Fruit fly (Drosophila melanogaster) whole organism, embryonic: Measurements from ENCODE around the gene CG45544.
A peak's percentile ranks its signal among the peaks of the same experiment; 100 is the strongest.

Experiments
- CG10565 ChIP-seq: fragments of 200-800 bp; sonication (Bioruptor generic); optimal IDR thresholded peaks from 3 replicates; lab custom pipeline; 2016; ENCODE audit warnings: missing biosample characterization, mild to moderate bottlenecking, missing genetic modification characterization
- CG12659 ChIP-seq: fragments of 200-800 bp; sonication (Bioruptor generic); optimal IDR thresholded peaks from 3 replicates; lab custom pipeline; 2017; ENCODE audit warnings: mild to moderate bottlenecking, missing biosample characterization, missing genetic modification reagents, missing genetic modification characterization
- CG14860 ChIP-seq: fragments of 200-800 bp; sonication (Bioruptor generic); IDR thresholded peaks from 3 replicates; pipeline ENCODE4 v1.3.6; 2022; ENCODE audit warnings: missing biosample characterization, missing genetic modification characterization; ENCODE audit not compliant: partially characterized antibody
- CG18764 ChIP-seq: fragments of 200-800 bp; sonication (Bioruptor generic); optimal IDR thresholded peaks from 3 replicates; lab custom pipeline; 2016; ENCODE audit warnings: missing biosample characterization, missing genetic modification characterization
- CG2712 ChIP-seq: fragments of 200-800 bp; optimal IDR thresholded peaks from 3 replicates; lab custom pipeline; 2019; ENCODE audit warnings: missing biosample characterization, mild to moderate bottlenecking, missing genetic modification characterization, moderate library complexity
- CG2875 ChIP-seq: fragments of 200-800 bp; sonication (Bioruptor generic); optimal IDR thresholded peaks from 2 replicates; lab custom pipeline; 2017; ENCODE audit warnings: missing biosample characterization, mild to moderate bottlenecking, missing genetic modification characterization, missing genetic modification reagents
- CG31388 ChIP-seq: fragments of 200-800 bp; sonication (Bioruptor generic); optimal IDR thresholded peaks from 2 replicates; lab custom pipeline; 2016; ENCODE audit warnings: missing biosample characterization, missing genetic modification characterization
- CG3163 ChIP-seq: fragments of 200-800 bp; sonication (Bioruptor generic); optimal IDR thresholded peaks from 3 replicates; lab custom pipeline; 2016; ENCODE audit warnings: missing biosample characterization, missing genetic modification characterization
- CG32767 ChIP-seq: fragments of 200-800 bp; sonication (Bioruptor generic); IDR thresholded peaks from 2 replicates; pipeline ENCODE4 v1.3.6; 2022; ENCODE audit warnings: missing biosample characterization, missing genetic modification characterization
- CG43689 ChIP-seq: fragments of 200-800 bp; sonication (Bioruptor generic); IDR thresholded peaks from 2 replicates; pipeline ENCODE4 v1.3.6; 2022; ENCODE audit warnings: missing biosample characterization, missing genetic modification characterization
- CG6175 ChIP-seq: fragments of 200-800 bp; sonication (Bioruptor generic); IDR thresholded peaks from 3 replicates; pipeline ENCODE4 v1.3.6; 2022; ENCODE audit warnings: missing biosample characterization, missing genetic modification characterization
- CG6254 ChIP-seq: fragments of 200-800 bp; sonication (Bioruptor generic); optimal IDR thresholded peaks from 3 replicates; lab custom pipeline; 2017; ENCODE audit warnings: mild to moderate bottlenecking, missing biosample characterization, missing genetic modification reagents, missing genetic modification characterization
- CG8281 ChIP-seq: fragments of 200-800 bp; sonication (Bioruptor generic); optimal IDR thresholded peaks from 2 replicates; lab custom pipeline; 2018; ENCODE audit warnings: missing biosample characterization, mild to moderate bottlenecking, missing genetic modification characterization, moderate library complexity
- CG9609 ChIP-seq: fragments of 200-800 bp; sonication (Bioruptor generic); optimal IDR thresholded peaks from 3 replicates; lab custom pipeline; 2016; ENCODE audit warnings: missing biosample characterization, missing genetic modification characterization
- CTCF ChIP-seq: fragments of 200-800 bp; sonication (Bioruptor generic); optimal IDR thresholded peaks from 2 replicates; lab custom pipeline; 2017; ENCODE audit warnings: missing biosample characterization, mild to moderate bottlenecking, missing genetic modification characterization, moderate library complexity
- Camta ChIP-seq: fragments of 200-800 bp; sonication (Bioruptor generic); optimal IDR thresholded peaks from 2 replicates; lab custom pipeline; 2016; ENCODE audit warnings: missing biosample characterization, missing genetic modification characterization
- CoRest ChIP-seq: fragments of 200-800 bp; sonication (Bioruptor generic); optimal IDR thresholded peaks from 3 replicates; lab custom pipeline; 2018; ENCODE audit warnings: missing biosample characterization, mild to moderate bottlenecking, missing genetic modification characterization, moderate library complexity
- Dad ChIP-seq: fragments of 200-800 bp; sonication (Bioruptor generic); optimal IDR thresholded peaks from 3 replicates; lab custom pipeline; 2016; ENCODE audit warnings: missing biosample characterization, missing genetic modification characterization
- Doc3 ChIP-seq: fragments of 200-800 bp; sonication (Bioruptor generic); IDR thresholded peaks from 3 replicates; pipeline ENCODE4 v1.3.6; 2022; ENCODE audit warnings: missing biosample characterization, missing genetic modification characterization; ENCODE audit not compliant: partially characterized antibody
- Eip74EF ChIP-seq, 2 experiments: fragments of 200-800 bp in 1 of 2; fragments of >200 bp in 1 of 2; sonication (Bioruptor generic) in 1 of 2; optimal IDR thresholded peaks; 2 replicates each; lab custom pipeline; 2017 to 2019; ENCODE audit warnings: missing biosample characterization in 2 of 2, missing genetic modification characterization in 2 of 2, mild to moderate bottlenecking in 1 of 2, moderate library complexity in 1 of 2
- HLH3B ChIP-seq: fragments of 200-800 bp; sonication (Bioruptor generic); IDR thresholded peaks from 2 replicates; pipeline ENCODE4 v1.3.6; 2022; ENCODE audit warnings: missing biosample characterization, missing genetic modification characterization
- Nf-YA ChIP-seq: fragments of 200-800 bp; sonication (Bioruptor generic); IDR thresholded peaks from 2 replicates; pipeline ENCODE4 v1.3.6; 2022; ENCODE audit warnings: missing biosample characterization, missing genetic modification characterization
- NfI ChIP-seq: fragments of 200-800 bp; sonication (Bioruptor generic); optimal IDR thresholded peaks from 3 replicates; lab custom pipeline; 2018; ENCODE audit warnings: missing biosample characterization, mild to moderate bottlenecking, missing genetic modification characterization, moderate library complexity
- Oli ChIP-seq: fragments of 200-800 bp; sonication (Bioruptor generic); optimal IDR thresholded peaks from 2 replicates; lab custom pipeline; 2018; ENCODE audit warnings: missing biosample characterization, mild to moderate bottlenecking, missing genetic modification characterization, moderate library complexity
- Side ChIP-seq: fragments of 200-800 bp; sonication (Bioruptor generic); optimal IDR thresholded peaks from 2 replicates; lab custom pipeline; 2016; ENCODE audit warnings: missing biosample characterization, missing genetic modification characterization
- Sry-δ ChIP-seq: fragments of 200-800 bp; sonication (Bioruptor generic); optimal IDR thresholded peaks from 2 replicates; lab custom pipeline; 2016; ENCODE audit warnings: missing biosample characterization, missing genetic modification characterization
- Trl ChIP-seq, 3 experiments: fragments of >200 bp in 2 of 3; fragments of 200-800 bp in 1 of 3; sonication (Bioruptor generic) in 1 of 3; optimal IDR thresholded peaks; 2 replicates in 1 of 3; 3 replicates in 2 of 3; lab custom pipeline; 2016 to 2017; ENCODE audit warnings: missing biosample characterization in 1 of 3, missing genetic modification characterization in 1 of 3
- YL-1 ChIP-seq: fragments of 200-800 bp; sonication (Bioruptor generic); optimal IDR thresholded peaks from 3 replicates; lab custom pipeline; 2017; ENCODE audit warnings: missing biosample characterization, mild to moderate bottlenecking, missing genetic modification characterization
- al ChIP-seq: fragments of 200-800 bp; sonication (Bioruptor generic); IDR thresholded peaks from 2 replicates; pipeline ENCODE4 v1.3.6; 2022; ENCODE audit warnings: missing biosample characterization, missing genetic modification characterization
- cato ChIP-seq: fragments of 200-800 bp; sonication (Bioruptor generic); optimal IDR thresholded peaks from 2 replicates; lab custom pipeline; 2016; ENCODE audit warnings: missing biosample characterization, missing genetic modification characterization, borderline replicate concordance
- chinmo ChIP-seq: fragments of 200-800 bp; sonication (Bioruptor generic); IDR thresholded peaks from 4 replicates; pipeline ENCODE4 v1.3.6; 2022; ENCODE audit warnings: missing biosample characterization, missing genetic modification characterization; ENCODE audit not compliant: partially characterized antibody
- crol ChIP-seq: fragments of 200-800 bp; sonication (Bioruptor generic); IDR thresholded peaks from 2 replicates; pipeline ENCODE4 v1.3.6; 2022; ENCODE audit warnings: missing biosample characterization, missing genetic modification characterization
- crp ChIP-seq, 2 experiments: fragments of 200-800 bp; sonication (Bioruptor generic); optimal IDR thresholded peaks; 2 replicates in 1 of 2; 3 replicates in 1 of 2; lab custom pipeline; 2017; ENCODE audit warnings: missing biosample characterization in 2 of 2, missing genetic modification characterization in 2 of 2, mild to moderate bottlenecking in 1 of 2, moderate library complexity in 1 of 2
- dan ChIP-seq: fragments of 200-800 bp; sonication (Bioruptor generic); IDR thresholded peaks from 2 replicates; pipeline ENCODE4 v1.3.6; 2022; ENCODE audit warnings: missing biosample characterization, missing genetic modification characterization
- dati ChIP-seq: fragments of 200-800 bp; sonication (Bioruptor generic); IDR thresholded peaks from 2 replicates; pipeline ENCODE4 v1.3.6; 2022; ENCODE audit warnings: missing biosample characterization, missing genetic modification characterization
- dm ChIP-seq: fragments of 200-800 bp; sonication (Bioruptor generic); optimal IDR thresholded peaks from 3 replicates; lab custom pipeline; 2016; ENCODE audit warnings: missing biosample characterization, missing genetic modification characterization
- kay ChIP-seq: fragments of 200-800 bp; sonication (Bioruptor generic); optimal IDR thresholded peaks from 2 replicates; lab custom pipeline; 2016; ENCODE audit warnings: missing biosample characterization, missing genetic modification characterization
- lbe ChIP-seq: fragments of 200-800 bp; sonication (Bioruptor generic); optimal IDR thresholded peaks from 2 replicates; lab custom pipeline; 2016; ENCODE audit warnings: missing biosample characterization, mild to moderate bottlenecking, missing genetic modification characterization
- onecut ChIP-seq: fragments of 200-800 bp; sonication (Bioruptor generic); IDR thresholded peaks from 2 replicates; pipeline ENCODE4 v1.3.6; 2022; ENCODE audit warnings: missing biosample characterization, missing genetic modification characterization
- org-1 ChIP-seq: fragments of 200-800 bp; sonication (Bioruptor generic); optimal IDR thresholded peaks from 2 replicates; lab custom pipeline; 2017; ENCODE audit warnings: missing biosample characterization, missing genetic modification characterization
- pnt ChIP-seq: fragments of 200-800 bp; sonication (Bioruptor generic); optimal IDR thresholded peaks from 3 replicates; lab custom pipeline; 2016; ENCODE audit warnings: missing biosample characterization, missing genetic modification characterization
- repo ChIP-seq: fragments of 200-800 bp; sonication (Bioruptor generic); optimal IDR thresholded peaks from 2 replicates; lab custom pipeline; 2016; ENCODE audit warnings: missing biosample characterization, missing genetic modification characterization
- scrt ChIP-seq: fragments of 200-800 bp; sonication (Bioruptor generic); optimal IDR thresholded peaks from 2 replicates; lab custom pipeline; 2018; ENCODE audit warnings: missing biosample characterization, mild to moderate bottlenecking, missing genetic modification characterization, moderate library complexity
- shn ChIP-seq: fragments of 200-800 bp; sonication (Bioruptor generic); optimal IDR thresholded peaks from 3 replicates; lab custom pipeline; 2016; ENCODE audit warnings: missing biosample characterization, missing genetic modification characterization
- slou ChIP-seq: fragments of 200-800 bp; sonication (Bioruptor generic); optimal IDR thresholded peaks from 3 replicates; lab custom pipeline; 2016; ENCODE audit warnings: missing biosample characterization, missing genetic modification characterization
- ssp ChIP-seq: fragments of 200-800 bp; sonication (Bioruptor generic); IDR thresholded peaks from 2 replicates; pipeline ENCODE4 v1.3.6; 2022; ENCODE audit warnings: missing biosample characterization, missing genetic modification characterization
- tll ChIP-seq, 2 experiments: fragments of 200-800 bp in 1 of 2; fragments of >200 bp in 1 of 2; sonication (Bioruptor generic) in 1 of 2; optimal IDR thresholded peaks; 2 replicates each; lab custom pipeline; 2017 to 2019; ENCODE audit warnings: missing biosample characterization in 2 of 2, missing genetic modification characterization in 2 of 2, mild to moderate bottlenecking in 1 of 2, moderate library complexity in 1 of 2
- ttk ChIP-seq: fragments of 200-800 bp; sonication (Bioruptor generic); IDR thresholded peaks from 2 replicates; pipeline ENCODE4 v2.1.2; 2022; ENCODE audit warnings: missing biosample characterization, missing genetic modification characterization
- zen2 ChIP-seq: fragments of 200-800 bp; sonication (Bioruptor generic); IDR thresholded peaks from 3 replicates; pipeline ENCODE4 v1.3.6; 2022; ENCODE audit warnings: missing biosample characterization, missing genetic modification characterization; ENCODE audit not compliant: partially characterized antibody
- zfh2 ChIP-seq: fragments of 200-800 bp; sonication (Bioruptor generic); optimal IDR thresholded peaks from 2 replicates; lab custom pipeline; 2016; ENCODE audit warnings: missing biosample characterization, missing genetic modification characterization

The CG45544 gene

DNA sequence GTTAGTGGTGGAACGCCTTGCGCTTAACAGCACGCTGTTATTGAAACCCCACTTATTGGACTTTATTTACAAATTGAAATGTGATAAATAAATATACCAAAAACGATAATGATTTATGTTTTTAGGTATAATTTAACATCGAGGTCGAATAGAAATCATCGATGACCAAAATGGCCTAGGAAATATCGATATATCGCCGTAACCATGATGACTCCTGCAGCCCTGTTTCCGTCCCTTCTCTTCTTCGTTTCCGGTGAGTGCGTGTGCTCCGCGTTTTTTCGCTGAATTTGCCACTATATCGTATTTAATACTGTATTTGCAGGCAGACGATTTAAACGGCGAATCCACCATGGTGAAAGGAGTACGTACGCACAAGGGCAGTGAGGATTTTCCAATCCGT lies 36.3 kb upstream of the CG45544 start, which contains the start of gene eEF1gamma (continued):
- TF ChIP-seq Side (GFP tag; lab: Kevin White, UChicago) (peak; percentile 97), Oli (tag; lab: Kevin White, UChicago) (peak; percentile 90), CG9609 (GFP tag; lab: Kevin White, UChicago) (peak; percentile 92), onecut (GFP tag; lab: Robert Waterston, UW) (peak; percentile 96), lbe (peak; percentile 85), CoRest (tag; lab: Kevin White, UChicago) (peak; percentile 89), scrt (GFP tag; lab: Kevin White, UChicago) (peak; percentile 93), CG8281 (tag; lab: Kevin White, UChicago) (peak; percentile 86), Nf-YA (GFP tag; lab: Robert Waterston, UW) (peak; percentile 93), repo (GFP tag; lab: Kevin White, UChicago) (peak; percentile 95), CG2712 (tag; lab: Kevin White, UChicago) (peak; percentile 91), CG2875 (GFP tag; lab: Kevin White, UChicago) (peak; percentile 95), pnt (GFP tag; lab: Kevin White, UChicago) (peak; percentile 60), dm (GFP tag; lab: Kevin White, UChicago) (peak; percentile 98), CG6175 (peak; percentile 95), Dad (GFP tag; lab: Kevin White, UChicago) (peak; percentile 95), shn (peak; percentile 92), org-1 (GFP tag; lab: Kevin White, UChicago) (peak; percentile 92), CG18764 (GFP tag; lab: Kevin White, UChicago) (peak; percentile 93), NfI (peak; percentile 98), Camta (GFP tag; lab: Kevin White, UChicago) (peak; percentile 96), CG43689 (GFP tag; lab: Robert Waterston, UW) (peak; percentile 96), slou (GFP tag; lab: Kevin White, UChicago) (peak; percentile 91), Doc3 (GFP tag; lab: Robert Waterston, UW) (peak; percentile 81), kay (GFP tag; lab: Kevin White, UChicago) (peak; percentile 84), Eip74EF (GFP tag; optimal IDR thresholded peaks at IDR 0.05; lab: Kevin White, UChicago) (peak in 1 of 2 experiments; percentile 82), CG3163 (GFP tag; lab: Kevin White, UChicago) (peak; percentile 85), zfh2 (GFP tag; lab: Kevin White, UChicago) (peak; percentile 87), ssp (GFP tag; lab: Robert Waterston, UW) (peak; percentile 78), al (GFP tag; lab: Robert Waterston, UW) (peak; percentile 91), chinmo (GFP tag; lab: Robert Waterston, UW) (peak; percentile 91; the same call in 2 of the 4 replicates), CG32767 (GFP tag; lab: Robert Waterston, UW) (peak; percentile 90), ttk (GFP tag; lab: Robert Waterston, UW) (peak; percentile 93), CG14860 (GFP tag; lab: Robert Waterston, UW) (peak; percentile 93), CG10565 (GFP tag; lab: Kevin White, UChicago) (peak; percentile 82), CG31388 (GFP tag; lab: Kevin White, UChicago) (peak; percentile 60), crp (GFP tag; optimal IDR thresholded peaks at IDR 0.05; lab: Kevin White, UChicago) (peak in 1 of 2 experiments; percentile 71), dati (GFP tag; lab: Robert Waterston, UW) (peak; percentile 94), Sry-δ (GFP tag; lab: Kevin White, UChicago) (peak; percentile 95), Trl (optimal IDR thresholded peaks at IDR 0.05; lab: Kevin White, UChicago) (no peak), Trl (GFP tag; optimal IDR thresholded peaks at IDR 0.05; lab: Kevin White, UChicago) (peak; percentile 95), YL-1 (peak; percentile 99), tll (GFP tag; optimal IDR thresholded peaks at IDR 0.05; lab: Kevin White, UChicago) (peak in 1 of 2 experiments; percentile 70), crol (GFP tag; lab: Robert Waterston, UW) (peak; percentile 84), zen2 (GFP tag; lab: Robert Waterston, UW) (peak; percentile 88), cato (peak; percentile 91), CG12659 (GFP tag; lab: Kevin White, UChicago) (peak; percentile 98), dan (GFP tag; lab: Robert Waterston, UW) (no peak), HLH3B (peak; percentile 91), CTCF (GFP tag; lab: Kevin White, UChicago) (peak; percentile 72), CG6254 (GFP tag; lab: Kevin White, UChicago) (peak; percentile 92)
